Worm (Caenorhabditis elegans): ENCODE data around the gene ZK813.4.

DNA sequence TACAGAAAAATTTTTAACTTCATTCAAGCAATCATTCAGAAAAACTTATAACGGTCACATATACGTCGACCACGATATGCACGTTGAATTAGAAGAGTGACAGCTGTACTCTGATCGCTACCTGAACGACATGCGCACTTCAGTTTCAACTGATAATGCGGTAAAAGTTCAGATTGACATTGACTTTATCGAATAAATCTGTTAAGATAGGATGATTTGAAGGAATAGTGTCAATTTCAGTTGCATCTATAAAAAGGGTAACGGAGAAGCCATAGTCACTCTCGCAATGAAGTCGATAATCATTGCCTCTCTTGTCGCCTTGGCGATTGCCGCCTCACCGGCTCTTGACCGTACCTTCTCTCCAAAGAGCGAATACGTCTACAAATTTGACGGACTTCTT is 26.7 kb downstream of the ZK813.4 start, which contains the start of gene vit-5:
- TF ChIP-seq skn-1 (tag; optimal IDR thresholded peaks at IDR 0.05) (no peak), unc-98 (GFP tag; IDR thresholded peaks at IDR 0.05) (no peak), mef-2 (tag; optimal IDR thresholded peaks at IDR 0.05) (no peak), nhr-77 (tag; optimal IDR thresholded peaks at IDR 0.05) (no peak), mdl-1 (tag; optimal IDR thresholded peaks at IDR 0.05) (no peak)
